Worm (Caenorhabditis elegans): ENCODE results near the gene daf-14.

Gene daf-14

ce11 chrIV:10243276-10243675 is 7.2 kb upstream of the daf-14 start, which contains the start of gene tkt-1:
TSS of gene tkt-1 (plus strand) at chrIV:10243612.
- TF ChIP-seq tbp1 (GFP tag; optimal IDR thresholded peaks at IDR 0.05) (peak; percentile 10), nhr-179 (tag; optimal IDR thresholded peaks at IDR 0.05) (no peak), nhr-80 (tag; optimal IDR thresholded peaks at IDR 0.05) (peak; percentile 74), ets-4 (GFP tag; optimal IDR thresholded peaks at IDR 0.05) (peak; percentile 26), lin-40 (tag; optimal IDR thresholded peaks at IDR 0.05) (no peak), egl-44 (GFP tag; IDR thresholded peaks at IDR 0.05) (no peak), ceh-27 (GFP tag; optimal IDR thresholded peaks at IDR 0.05) (no peak), B0336.3 (GFP tag; IDR thresholded peaks at IDR 0.05) (no peak), F33H1.4 (GFP tag; IDR thresholded peaks at IDR 0.05) (no peak), ekl-4 (GFP tag; IDR thresholded peaks at IDR 0.05) (0 out of 2 replicates have a peak, but pooled peaks have one; percentile 40), hsf-1 (GFP tag; IDR thresholded peaks at IDR 0.05) (peak; percentile 74), cebp-1 (GFP tag; IDR thresholded peaks at IDR 0.05) (no peak), cebp-1 (tag; optimal IDR thresholded peaks at IDR 0.05) (peak; percentile 4), pha-4 (tag; optimal IDR thresholded peaks at IDR 0.05) (no peak), mes-4 (tag; optimal IDR thresholded peaks at IDR 0.05) (no peak), zim-3 (tag; optimal IDR thresholded peaks at IDR 0.05) (no peak)

ce11 chrIV:10245666-10246210 is 4.7 kb upstream of the daf-14 start, which contains the start of gene F01G10.10:
TSS of gene F01G10.10 (plus strand) at chrIV:10246160.
- TF ChIP-seq nhr-27 (tag; optimal IDR thresholded peaks at IDR 0.05) (no peak), egrh-3 (GFP tag; IDR thresholded peaks at IDR 0.05) (no peak), ceh-79 (tag; optimal IDR thresholded peaks at IDR 0.05) (no peak), pha-4 (tag; optimal IDR thresholded peaks at IDR 0.05) (no peak), unc-130 (GFP tag; optimal IDR thresholded peaks at IDR 0.05) (no peak), madf-6 (GFP tag; IDR thresholded peaks at IDR 0.05) (peak; percentile 74), cebp-1 (GFP tag; IDR thresholded peaks at IDR 0.05) (no peak), cebp-1 (tag; optimal IDR thresholded peaks at IDR 0.05) (peak; percentile 8), bed-2 (GFP tag; IDR thresholded peaks at IDR 0.05) (no peak), nhr-179 (tag; optimal IDR thresholded peaks at IDR 0.05) (no peak), somi-1 (GFP tag; optimal IDR thresholded peaks at IDR 0.05) (no peak), unc-62 (GFP tag; optimal IDR thresholded peaks at IDR 0.05) (no peak), lin-40 (tag; optimal IDR thresholded peaks at IDR 0.05) (peak; percentile 20), egl-44 (GFP tag; IDR thresholded peaks at IDR 0.05) (no peak), ztf-22 (GFP tag; optimal IDR thresholded peaks at IDR 0.05) (peak; percentile 17), tlf-1 (GFP tag; optimal IDR thresholded peaks at IDR 0.05) (peak; percentile 21), lin-26 (GFP tag; IDR thresholded peaks at IDR 0.05) (peak; percentile 56; the same call in 1 of the 2 replicates), ztf-18 (tag; optimal IDR thresholded peaks at IDR 0.05) (no peak), ceh-100 (GFP tag; IDR thresholded peaks at IDR 0.05) (no peak), ets-4 (GFP tag; optimal IDR thresholded peaks at IDR 0.05) (no peak), T26A5.8 (tag; optimal IDR thresholded peaks at IDR 0.05) (no peak), akir-1 (GFP tag; optimal IDR thresholded peaks at IDR 0.05) (no peak), B0261.1 (tag; optimal IDR thresholded peaks at IDR 0.05) (no peak), F23B12.7 (tag; optimal IDR thresholded peaks at IDR 0.05; ENCODE audit: insufficient read depth) (no peak), ceh-27 (GFP tag; optimal IDR thresholded peaks at IDR 0.05) (no peak), F52B5.7 (tag; optimal IDR thresholded peaks at IDR 0.05) (no peak), ceh-40 (GFP tag; IDR thresholded peaks at IDR 0.05) (0 out of 2 replicates have a peak, but pooled peaks have one; percentile 23), nfya-2 (GFP tag; IDR thresholded peaks at IDR 0.05) (no peak), zfh-2 (GFP tag; conservative IDR thresholded peaks at IDR 0.05) (no peak), F49E8.2 (tag; optimal IDR thresholded peaks at IDR 0.05; ENCODE audit: insufficient read depth) (peak; percentile 5), F22D6.2 (tag; optimal IDR thresholded peaks at IDR 0.05) (no peak), F57A8.1 (GFP tag; optimal IDR thresholded peaks at IDR 0.05) (no peak), mel-28 (tag; optimal IDR thresholded peaks at IDR 0.05; ENCODE audit: borderline replicate concordance) (no peak), madf-8 (GFP tag; conservative IDR thresholded peaks at IDR 0.05) (no peak), dpl-1 (GFP tag; optimal IDR thresholded peaks at IDR 0.05) (no peak), mcd-1 (GFP tag; IDR thresholded peaks at IDR 0.05) (no peak), ccch-3 (GFP tag; optimal IDR thresholded peaks at IDR 0.05) (no peak), attf-5 (GFP tag; optimal IDR thresholded peaks at IDR 0.05) (peak; percentile 3)

All from whole organism, young adult.